Fruit fly (Drosophila melanogaster) whole organism, embryonic: Measurements from ENCODE around the gene CG7294.

ENCODE experiments used
- ATbp ChIP-seq: fragments of 200-800 bp; sonication (Bioruptor generic); optimal IDR thresholded peaks from 2 replicates; lab custom pipeline; 2017; ENCODE audit warnings: missing biosample characterization, mild to moderate bottlenecking, missing genetic modification characterization, missing genetic modification reagents
- Adf1 ChIP-seq: fragments of 200-800 bp; sonication (Bioruptor generic); IDR thresholded peaks from 2 replicates; pipeline ENCODE4 v1.3.6; 2022; ENCODE audit warnings: missing biosample characterization, missing genetic modification characterization
- Atf3 ChIP-seq: fragments of 200-800 bp; sonication (Bioruptor generic); optimal IDR thresholded peaks from 3 replicates; lab custom pipeline; 2016; ENCODE audit warnings: missing biosample characterization, missing genetic modification characterization
- Atf6 ChIP-seq: fragments of 200-800 bp; sonication (Bioruptor generic); IDR thresholded peaks from 2 replicates; pipeline ENCODE4 v1.3.6; 2022; ENCODE audit warnings: missing biosample characterization, missing genetic modification characterization
- CG11085 ChIP-seq: fragments of 200-800 bp; sonication (Bioruptor generic); IDR thresholded peaks from 2 replicates; pipeline ENCODE4 v1.3.6; 2022; ENCODE audit warnings: missing biosample characterization, missing genetic modification characterization
- CG11696 ChIP-seq: fragments of 200-800 bp; sonication (Bioruptor generic); IDR thresholded peaks from 2 replicates; pipeline ENCODE4 v1.3.6; 2022; ENCODE audit warnings: missing biosample characterization, missing genetic modification characterization
- CG12659 ChIP-seq: fragments of 200-800 bp; sonication (Bioruptor generic); optimal IDR thresholded peaks from 3 replicates; lab custom pipeline; 2017; ENCODE audit warnings: mild to moderate bottlenecking, missing biosample characterization, missing genetic modification reagents, missing genetic modification characterization
- CG14667 ChIP-seq: fragments of 200-800 bp; sonication (Bioruptor generic); IDR thresholded peaks from 2 replicates; pipeline ENCODE4 v1.3.6; 2022; ENCODE audit warnings: missing biosample characterization, missing genetic modification characterization
- CG15514 ChIP-seq: fragments of 200-800 bp; sonication (Bioruptor generic); optimal IDR thresholded peaks from 3 replicates; lab custom pipeline; 2017; ENCODE audit warnings: missing biosample characterization, missing genetic modification characterization, mild to moderate bottlenecking, moderate library complexity, missing genetic modification reagents
- CG15601 ChIP-seq: fragments of 200-800 bp; sonication (Bioruptor generic); optimal IDR thresholded peaks from 3 replicates; lab custom pipeline; 2019; ENCODE audit warnings: missing biosample characterization, mild to moderate bottlenecking, missing genetic modification characterization, moderate library complexity
- CG17802 ChIP-seq: fragments of 200-800 bp; sonication (Bioruptor generic); optimal IDR thresholded peaks from 2 replicates; lab custom pipeline; 2018; ENCODE audit warnings: missing biosample characterization, mild to moderate bottlenecking, missing genetic modification characterization, moderate library complexity
- CG33213 ChIP-seq: fragments of 200-800 bp; sonication (Bioruptor generic); optimal IDR thresholded peaks from 3 replicates; lab custom pipeline; 2016; ENCODE audit warnings: missing biosample characterization, missing genetic modification characterization
- CG4424 ChIP-seq: fragments of 200-800 bp; sonication (Bioruptor generic); optimal IDR thresholded peaks from 3 replicates; lab custom pipeline; 2016; ENCODE audit warnings: missing biosample characterization, missing genetic modification characterization
- CG4730 ChIP-seq: fragments of 200-800 bp; sonication (Bioruptor generic); IDR thresholded peaks from 2 replicates; pipeline ENCODE4 v1.3.6; 2022; ENCODE audit warnings: missing biosample characterization, missing genetic modification characterization
- CG5245 ChIP-seq: fragments of 200-800 bp; sonication (Bioruptor generic); optimal IDR thresholded peaks from 3 replicates; lab custom pipeline; 2016; ENCODE audit warnings: missing biosample characterization, missing genetic modification characterization
- CG7372 ChIP-seq: fragments of 200-800 bp; sonication (Bioruptor generic); IDR thresholded peaks from 2 replicates; pipeline ENCODE4 v1.3.6; 2022; ENCODE audit warnings: missing biosample characterization, missing genetic modification characterization
- CG8478 ChIP-seq: fragments of >200 bp; optimal IDR thresholded peaks from 2 replicates; lab custom pipeline; 2018
- CG8944 ChIP-seq: fragments of 200-800 bp; sonication (Bioruptor generic); optimal IDR thresholded peaks from 3 replicates; lab custom pipeline; 2016; ENCODE audit warnings: missing biosample characterization, missing genetic modification characterization
- CG9215 ChIP-seq: fragments of 200-800 bp; sonication (Bioruptor generic); IDR thresholded peaks from 2 replicates; pipeline ENCODE4 v1.3.6; 2022; ENCODE audit warnings: missing biosample characterization, missing genetic modification characterization
- CTCF ChIP-seq: fragments of 200-800 bp; sonication (Bioruptor generic); optimal IDR thresholded peaks from 2 replicates; lab custom pipeline; 2017; ENCODE audit warnings: missing biosample characterization, mild to moderate bottlenecking, missing genetic modification characterization, moderate library complexity
- CoRest ChIP-seq: fragments of 200-800 bp; sonication (Bioruptor generic); optimal IDR thresholded peaks from 3 replicates; lab custom pipeline; 2018; ENCODE audit warnings: missing biosample characterization, mild to moderate bottlenecking, missing genetic modification characterization, moderate library complexity
- Ets65A ChIP-seq: fragments of 200-800 bp; sonication (Bioruptor generic); peaks from one replicate; lab custom pipeline; 2016; ENCODE audit warnings: missing biosample characterization, missing genetic modification characterization
- Gug ChIP-seq: fragments of 200-800 bp; sonication (Bioruptor generic); IDR thresholded peaks from 4 replicates; pipeline ENCODE4 v1.3.6; 2022; ENCODE audit warnings: missing biosample characterization, missing genetic modification characterization
- Hmx ChIP-seq: fragments of 200-800 bp; sonication (Bioruptor generic); optimal IDR thresholded peaks from 2 replicates; lab custom pipeline; 2016; ENCODE audit warnings: missing biosample characterization, missing genetic modification characterization
- Hr3 ChIP-seq: fragments of 200-800 bp; sonication (Bioruptor generic); optimal IDR thresholded peaks from 3 replicates; lab custom pipeline; 2016; ENCODE audit warnings: missing biosample characterization, missing genetic modification characterization
- NK7.1 ChIP-seq: fragments of 200-800 bp; sonication (Bioruptor generic); optimal IDR thresholded peaks from 3 replicates; lab custom pipeline; 2016; ENCODE audit warnings: missing biosample characterization, missing genetic modification characterization
- Oli ChIP-seq: fragments of 200-800 bp; sonication (Bioruptor generic); optimal IDR thresholded peaks from 2 replicates; lab custom pipeline; 2018; ENCODE audit warnings: missing biosample characterization, mild to moderate bottlenecking, missing genetic modification characterization, moderate library complexity
- Ptx1 ChIP-seq: fragments of 200-800 bp; sonication (Bioruptor generic); IDR thresholded peaks from 2 replicates; pipeline ENCODE4 v1.3.6; 2022; ENCODE audit warnings: missing biosample characterization, missing genetic modification characterization
- Side ChIP-seq: fragments of 200-800 bp; sonication (Bioruptor generic); optimal IDR thresholded peaks from 2 replicates; lab custom pipeline; 2016; ENCODE audit warnings: missing biosample characterization, missing genetic modification characterization
- Spps ChIP-seq: fragments of 200-800 bp; sonication (Bioruptor generic); optimal IDR thresholded peaks from 2 replicates; lab custom pipeline; 2018; ENCODE audit warnings: missing biosample characterization, mild to moderate bottlenecking, missing genetic modification characterization
- Trl ChIP-seq, 3 experiments: fragments of >200 bp in 2 of 3; fragments of 200-800 bp in 1 of 3; sonication (Bioruptor generic) in 1 of 3; optimal IDR thresholded peaks; 2 replicates in 1 of 3; 3 replicates in 2 of 3; lab custom pipeline; 2016 to 2017; ENCODE audit warnings: missing biosample characterization in 1 of 3, missing genetic modification characterization in 1 of 3
- Xrp1 ChIP-seq: fragments of 200-800 bp; sonication (Bioruptor generic); IDR thresholded peaks from 2 replicates; pipeline ENCODE4 v1.3.6; 2022; ENCODE audit warnings: missing biosample characterization, missing genetic modification characterization
- ap ChIP-seq: fragments of 200-800 bp; sonication (Bioruptor generic); IDR thresholded peaks from 2 replicates; pipeline ENCODE4 v1.3.6; 2022; ENCODE audit warnings: missing biosample characterization, missing genetic modification characterization
- ara ChIP-seq: fragments of 200-800 bp; sonication (Bioruptor generic); IDR thresholded peaks from 2 replicates; pipeline ENCODE4 v1.3.6; 2022; ENCODE audit warnings: missing biosample characterization, missing genetic modification characterization
- chm ChIP-seq: fragments of 200-800 bp; sonication (Bioruptor generic); IDR thresholded peaks from 2 replicates; pipeline ENCODE4 v1.3.6; 2022; ENCODE audit warnings: missing biosample characterization, missing genetic modification characterization
- eve ChIP-seq, 2 experiments: fragments of >200 bp; optimal IDR thresholded peaks; 2 replicates each; lab custom pipeline; 2017; ENCODE audit warnings: missing biosample characterization in 2 of 2, missing genetic modification characterization in 2 of 2
- eyg ChIP-seq: fragments of 200-800 bp; sonication (Bioruptor generic); optimal IDR thresholded peaks from 3 replicates; lab custom pipeline; 2016; ENCODE audit warnings: missing biosample characterization, missing genetic modification characterization
- fd102C ChIP-seq: fragments of 200-800 bp; sonication (Bioruptor generic); optimal IDR thresholded peaks from 2 replicates; lab custom pipeline; 2018; ENCODE audit warnings: missing biosample characterization, mild to moderate bottlenecking, missing genetic modification characterization, moderate library complexity
- fd3F ChIP-seq: fragments of 200-800 bp; sonication (Bioruptor generic); optimal IDR thresholded peaks from 2 replicates; lab custom pipeline; 2018; ENCODE audit warnings: missing biosample characterization, mild to moderate bottlenecking, missing genetic modification characterization, moderate library complexity
- gsb-n ChIP-seq: fragments of 200-800 bp; sonication (Bioruptor generic); optimal IDR thresholded peaks from 3 replicates; lab custom pipeline; 2018; ENCODE audit warnings: missing biosample characterization, mild to moderate bottlenecking, missing genetic modification characterization
- knrl ChIP-seq: fragments of 200-800 bp; sonication (Bioruptor generic); IDR thresholded peaks from 3 replicates; pipeline ENCODE4 v1.3.6; 2022; ENCODE audit warnings: missing biosample characterization, missing genetic modification characterization; ENCODE audit not compliant: partially characterized antibody
- lmd ChIP-seq: fragments of 200-800 bp; sonication (Bioruptor generic); IDR thresholded peaks from 2 replicates; pipeline ENCODE4 v1.3.6; 2022; ENCODE audit warnings: missing biosample characterization, missing genetic modification characterization
- org-1 ChIP-seq: fragments of 200-800 bp; sonication (Bioruptor generic); optimal IDR thresholded peaks from 2 replicates; lab custom pipeline; 2017; ENCODE audit warnings: missing biosample characterization, missing genetic modification characterization
- otp ChIP-seq: fragments of 200-800 bp; sonication (Bioruptor generic); IDR thresholded peaks from 3 replicates; pipeline ENCODE4, ENCODE4 v1.3.6; 2022; ENCODE audit warnings: missing biosample characterization, missing genetic modification characterization
- pnt ChIP-seq: fragments of 200-800 bp; sonication (Bioruptor generic); optimal IDR thresholded peaks from 3 replicates; lab custom pipeline; 2016; ENCODE audit warnings: missing biosample characterization, missing genetic modification characterization
- prd ChIP-seq, 3 experiments: fragments of >200 bp in 2 of 3; fragments of 200-800 bp in 1 of 3; sonication (Bioruptor generic) in 1 of 3; optimal IDR thresholded peaks in 2 of 3; IDR thresholded peaks in 1 of 3; 2 replicates in 2 of 3; 3 replicates in 1 of 3; pipeline versions ENCODE4 v1.3.6 to Lab custom; 2017 to 2022; ENCODE audit warnings: missing biosample characterization in 1 of 3, missing genetic modification characterization in 1 of 3
- scrt ChIP-seq: fragments of 200-800 bp; sonication (Bioruptor generic); optimal IDR thresholded peaks from 2 replicates; lab custom pipeline; 2018; ENCODE audit warnings: missing biosample characterization, mild to moderate bottlenecking, missing genetic modification characterization, moderate library complexity
- sim ChIP-seq: fragments of 200-800 bp; sonication (Bioruptor generic); IDR thresholded peaks from 2 replicates; pipeline ENCODE4 v1.3.6; 2022; ENCODE audit warnings: missing biosample characterization, missing genetic modification characterization
- slou ChIP-seq: fragments of 200-800 bp; sonication (Bioruptor generic); optimal IDR thresholded peaks from 3 replicates; lab custom pipeline; 2016; ENCODE audit warnings: missing biosample characterization, missing genetic modification characterization
- ssp ChIP-seq: fragments of 200-800 bp; sonication (Bioruptor generic); IDR thresholded peaks from 2 replicates; pipeline ENCODE4 v1.3.6; 2022; ENCODE audit warnings: missing biosample characterization, missing genetic modification characterization
- tap ChIP-seq: fragments of 200-800 bp; optimal IDR thresholded peaks from 3 replicates; lab custom pipeline; 2019; ENCODE audit warnings: missing biosample characterization, mild to moderate bottlenecking, missing genetic modification characterization, moderate library complexity
- tio ChIP-seq: fragments of 200-800 bp; sonication (Bioruptor generic); optimal IDR thresholded peaks from 2 replicates; lab custom pipeline; 2017; ENCODE audit warnings: missing biosample characterization, missing genetic modification characterization, inconsistent platforms

Gene CG7294

dm6 chr2L:10697992-10698391, 8.9 kb upstream of the CG7294 start, which contains the start of gene CG7300 (continued):
- peak; percentile 78 for TF ChIP-seq lmd (GFP tag; lab: Robert Waterston, UW)
- TF ChIP-seq Side (GFP tag; lab: Kevin White, UChicago) = no peak
- TF ChIP-seq CG11696 (GFP tag; lab: Robert Waterston, UW) = peak; percentile 38; the same call in 1 of the 2 replicates
- peak; percentile 38 for TF ChIP-seq CG4424
- TF ChIP-seq CG12659 = peak; percentile 49
- TF ChIP-seq CG15601 = peak; percentile 8
- TF ChIP-seq CG17802 (tag; lab: Kevin White, UChicago) = no peak
- TF ChIP-seq Oli (tag; lab: Kevin White, UChicago) = peak; percentile 57
- TF ChIP-seq chm (GFP tag; lab: Robert Waterston, UW) = peak; percentile 42; the same call in 1 of the 2 replicates
- peak; percentile 12 for TF ChIP-seq NK7.1 (GFP tag; lab: Kevin White, UChicago)
- peak; percentile 32 for TF ChIP-seq tap (tag; lab: Kevin White, UChicago)
- no peak for TF ChIP-seq knrl (GFP tag; lab: Robert Waterston, UW)
- TF ChIP-seq CG8944 = peak; percentile 23
- TF ChIP-seq ssp (GFP tag; lab: Robert Waterston, UW) = peak; percentile 34; the same call in 1 of the 2 replicates
- peak; percentile 40; the same call in 1 of the 2 replicates for TF ChIP-seq CG4730 (GFP tag; lab: Robert Waterston, UW)
- TF ChIP-seq CG5245 (GFP tag; lab: Kevin White, UChicago) = no peak
- TF ChIP-seq fd3F (GFP tag; lab: Kevin White, UChicago) = peak; percentile 54
- TF ChIP-seq CTCF (GFP tag; lab: Kevin White, UChicago) = no peak
- no peak for TF ChIP-seq eyg (GFP tag; lab: Kevin White, UChicago)
- no peak for TF ChIP-seq prd (optimal IDR thresholded peaks at IDR 0.05; lab: Kevin White, UChicago)
- TF ChIP-seq prd (GFP tag; IDR thresholded peaks at IDR 0.05; lab: Robert Waterston, UW) = peak; percentile 66; the same call in 2 of the 3 replicates
- peak; percentile 40 for TF ChIP-seq Spps (tag; lab: Kevin White, UChicago)
- peak; percentile 35 for TF ChIP-seq CG33213
- peak; percentile 68; the same call in 1 of the 2 replicates for TF ChIP-seq Atf6
- TF ChIP-seq CG14667 (GFP tag; lab: Robert Waterston, UW) = peak; percentile 41
- TF ChIP-seq slou = peak; percentile 21
- TF ChIP-seq Hr3 (GFP tag; lab: Kevin White, UChicago) = peak; percentile 15
- peak; percentile 32 for TF ChIP-seq gsb-n
- peak; percentile 48 for TF ChIP-seq CoRest (tag; lab: Kevin White, UChicago)
- TF ChIP-seq Atf3 (GFP tag; lab: Kevin White, UChicago) = peak; percentile 1
- TF ChIP-seq CG15514 (GFP tag; lab: Kevin White, UChicago) = peak; percentile 23
- TF ChIP-seq CG11085 (GFP tag; lab: Robert Waterston, UW) = no peak; the same call in 1 of the 2 replicates
- TF ChIP-seq pnt = no peak
- TF ChIP-seq eve (GFP tag; optimal IDR thresholded peaks at IDR 0.05; lab: Kevin White, UChicago) = no peak
- TF ChIP-seq CG8478 (lab: Kevin White, UChicago) = no peak
- no peak for TF ChIP-seq Hmx (GFP tag; lab: Kevin White, UChicago)
- TF ChIP-seq ap (GFP tag; lab: Robert Waterston, UW) = no peak
- peak; percentile 29 for TF ChIP-seq ATbp (GFP tag; lab: Kevin White, UChicago)
- peak; percentile 68 for TF ChIP-seq Xrp1
- peak; percentile 26 for TF ChIP-seq scrt (GFP tag; lab: Kevin White, UChicago)
- TF ChIP-seq CG7372 = peak; percentile 58; the same call in 1 of the 2 replicates
- peak; percentile 44; the same call in 2 of the 4 replicates for TF ChIP-seq Gug (GFP tag; lab: Robert Waterston, UW)
- no peak for TF ChIP-seq Trl (optimal IDR thresholded peaks at IDR 0.05; lab: Kevin White, UChicago)
- peak; percentile 32 for TF ChIP-seq Trl (GFP tag; optimal IDR thresholded peaks at IDR 0.05; lab: Kevin White, UChicago)
- TF ChIP-seq Ets65A (GFP tag; lab: Kevin White, UChicago) = peak; percentile 90
- peak; percentile 61 for TF ChIP-seq CG9215 (GFP tag; lab: Robert Waterston, UW)
- TF ChIP-seq org-1 (GFP tag; lab: Kevin White, UChicago) = no peak
- 0 out of 2 replicates have a peak, but pooled peaks have one; percentile 30 for TF ChIP-seq Adf1
- TF ChIP-seq Ptx1 (GFP tag; lab: Robert Waterston, UW) = peak; percentile 63
- TF ChIP-seq tio (GFP tag; lab: Kevin White, UChicago) = peak; percentile 18
- no peak for TF ChIP-seq fd102C (GFP tag; lab: Kevin White, UChicago)
- TF ChIP-seq ara (GFP tag; lab: Robert Waterston, UW) = peak; percentile 70; the same call in 1 of the 2 replicates
- no peak for TF ChIP-seq sim
- TF ChIP-seq otp = peak; percentile 24; the same call in 1 of the 3 replicates
